Worm (Caenorhabditis elegans) whole organism, L2 larva: ENCODE data around the gene vgln-1.
A peak's percentile ranks its signal among the peaks of the same experiment; 100 is the strongest.

ENCODE experiments used
- C34F6.9 ChIP-seq: fragments of 150-350 bp; optimal IDR thresholded peaks from 2 replicates; lab custom pipeline; 2014; ENCODE audit warnings: missing biosample characterization, missing genetic modification characterization
- F13H6.1 ChIP-seq: sonication (generic microtip); optimal IDR thresholded peaks from 2 replicates; lab custom pipeline; 2016; ENCODE audit warnings: missing genetic modification characterization, missing compliant biosample characterization
- R02D3.7 ChIP-seq: fragments of 150-350 bp; optimal IDR thresholded peaks from 2 replicates; lab custom pipeline; 2014; ENCODE audit warnings: missing biosample characterization, missing genetic modification characterization
- Y55F3AM.14 ChIP-seq: fragments of 200-800 bp; sonication (Bioruptor generic); optimal IDR thresholded peaks from 2 replicates; lab custom pipeline; 2018; ENCODE audit warnings: mild to moderate bottlenecking, missing genetic modification characterization, missing compliant biosample characterization
- ZK546.5 ChIP-seq: sonication (generic microtip); optimal IDR thresholded peaks from 2 replicates; lab custom pipeline; 2017; ENCODE audit warnings: missing biosample characterization, missing genetic modification characterization
- alr-1 ChIP-seq: fragments of 150-350 bp; optimal IDR thresholded peaks from 2 replicates; lab custom pipeline; 2014; ENCODE audit warnings: missing biosample characterization, missing genetic modification characterization
- aly-2 ChIP-seq: fragments of 150-350 bp; optimal IDR thresholded peaks from 2 replicates; lab custom pipeline; 2014; ENCODE audit warnings: missing biosample characterization, missing genetic modification characterization
- ama-1 ChIP-seq: fragments of 150-350 bp; optimal IDR thresholded peaks from 2 replicates; lab custom pipeline; 2018; ENCODE audit warnings: inconsistent platforms
- blmp-1 ChIP-seq: sonication (generic microtip); optimal IDR thresholded peaks from 2 replicates; lab custom pipeline; 2017; ENCODE audit warnings: missing genetic modification characterization, mild to moderate bottlenecking, missing compliant biosample characterization, antibody characterized with exemption, moderate library complexity; ENCODE audit not compliant: insufficient read depth
- ceh-16 ChIP-seq: fragments of 150-350 bp; optimal IDR thresholded peaks from 2 replicates; lab custom pipeline; 2014; ENCODE audit warnings: missing biosample characterization, missing genetic modification characterization
- ceh-82 ChIP-seq: fragments of 150-350 bp; optimal IDR thresholded peaks from 2 replicates; lab custom pipeline; 2014; ENCODE audit warnings: missing biosample characterization, missing genetic modification characterization
- crh-2 ChIP-seq: sonication (generic microtip); optimal IDR thresholded peaks from 2 replicates; lab custom pipeline; 2017; ENCODE audit warnings: missing biosample characterization, missing genetic modification characterization
- dmd-4 ChIP-seq: sonication (generic microtip); optimal IDR thresholded peaks from 2 replicates; lab custom pipeline; 2017; ENCODE audit warnings: missing biosample characterization, missing genetic modification characterization
- egl-27 ChIP-seq: sonication (generic microtip); optimal IDR thresholded peaks from 3 replicates; lab custom pipeline; 2017; ENCODE audit warnings: missing biosample characterization, missing genetic modification reagents, missing genetic modification characterization
- elt-1 ChIP-seq: fragments of 150-350 bp; optimal IDR thresholded peaks from 2 replicates; lab custom pipeline; 2014; ENCODE audit warnings: missing biosample characterization, missing genetic modification characterization
- elt-3 ChIP-seq: sonication (generic microtip); optimal IDR thresholded peaks from 2 replicates; lab custom pipeline; 2017; ENCODE audit warnings: missing biosample characterization, missing genetic modification characterization
- fos-1 ChIP-seq: fragments of 150-350 bp; optimal IDR thresholded peaks from 2 replicates; lab custom pipeline; 2014; ENCODE audit warnings: missing biosample characterization, missing genetic modification characterization
- gmeb-1 ChIP-seq: fragments of 150-350 bp; optimal IDR thresholded peaks from 2 replicates; lab custom pipeline; 2014; ENCODE audit warnings: missing biosample characterization, missing genetic modification characterization
- lin-11 ChIP-seq: fragments of 150-350 bp; sonication (generic microtip); optimal IDR thresholded peaks from 2 replicates; lab custom pipeline; 2014; ENCODE audit warnings: missing biosample characterization, missing genetic modification characterization, inconsistent platforms, mixed read lengths
- lin-13 ChIP-seq: fragments of 150-350 bp; optimal IDR thresholded peaks from 2 replicates; lab custom pipeline; 2014; ENCODE audit warnings: missing biosample characterization, missing genetic modification reagents, missing genetic modification characterization
- lin-39 ChIP-seq: fragments of 150-350 bp; optimal IDR thresholded peaks from 2 replicates; lab custom pipeline; 2014; ENCODE audit warnings: missing biosample characterization, missing genetic modification reagents, missing genetic modification characterization
- lsy-2 ChIP-seq, 2 experiments: fragments of 150-350 bp in 1 of 2; sonication (generic microtip) in 1 of 2; optimal IDR thresholded peaks; 2 replicates each; lab custom pipeline; 2014 to 2017; ENCODE audit warnings: missing biosample characterization in 2 of 2, missing genetic modification characterization in 2 of 2
- mab-5 ChIP-seq: fragments of 150-350 bp; optimal IDR thresholded peaks from 2 replicates; lab custom pipeline; 2014; ENCODE audit warnings: missing biosample characterization, missing genetic modification characterization
- mbf-1 ChIP-seq: sonication (generic microtip); optimal IDR thresholded peaks from 2 replicates; lab custom pipeline; 2017; ENCODE audit warnings: missing biosample characterization, missing genetic modification characterization
- mdl-1 ChIP-seq, 2 experiments: fragments of 150-350 bp in 1 of 2; sonication (generic microtip) in 1 of 2; optimal IDR thresholded peaks; 2 replicates each; lab custom pipeline; 2017; ENCODE audit warnings: missing biosample characterization in 2 of 2, missing genetic modification characterization in 2 of 2
- nhr-10 ChIP-seq: sonication (generic microtip); optimal IDR thresholded peaks from 2 replicates; lab custom pipeline; 2017; ENCODE audit warnings: missing biosample characterization, missing genetic modification characterization
- nhr-11 ChIP-seq: fragments of 150-350 bp; optimal IDR thresholded peaks from 2 replicates; lab custom pipeline; 2014; ENCODE audit warnings: missing biosample characterization, missing genetic modification characterization
- nhr-12 ChIP-seq: fragments of 150-350 bp; optimal IDR thresholded peaks from 2 replicates; lab custom pipeline; 2014; ENCODE audit warnings: missing biosample characterization, missing genetic modification characterization
- nhr-129 ChIP-seq: fragments of 150-350 bp; optimal IDR thresholded peaks from 2 replicates; lab custom pipeline; 2014; ENCODE audit warnings: missing biosample characterization, missing genetic modification characterization
- nhr-21 ChIP-seq: fragments of 150-350 bp; optimal IDR thresholded peaks from 2 replicates; lab custom pipeline; 2014; ENCODE audit warnings: missing biosample characterization, missing genetic modification characterization
- nhr-23 ChIP-seq: fragments of 150-350 bp; optimal IDR thresholded peaks from 2 replicates; lab custom pipeline; 2014; ENCODE audit warnings: missing biosample characterization, missing genetic modification reagents, missing genetic modification characterization
- nhr-237 ChIP-seq: fragments of 150-350 bp; optimal IDR thresholded peaks from 2 replicates; lab custom pipeline; 2014; ENCODE audit warnings: missing biosample characterization, missing genetic modification characterization
- nhr-25 ChIP-seq: fragments of 150-350 bp; sonication (generic microtip); optimal IDR thresholded peaks from 3 replicates; lab custom pipeline; 2014; ENCODE audit warnings: missing biosample characterization, missing genetic modification characterization
- nhr-6 ChIP-seq: fragments of 150-350 bp; optimal IDR thresholded peaks from 2 replicates; lab custom pipeline; 2014; ENCODE audit warnings: missing biosample characterization, missing genetic modification characterization
- nhr-77 ChIP-seq: fragments of 150-350 bp; optimal IDR thresholded peaks from 2 replicates; lab custom pipeline; 2014; ENCODE audit warnings: missing biosample characterization, missing genetic modification characterization
- peb-1 ChIP-seq: fragments of 150-350 bp; optimal IDR thresholded peaks from 2 replicates; lab custom pipeline; 2014; ENCODE audit warnings: missing biosample characterization, missing genetic modification characterization
- sem-4 ChIP-seq: fragments of 150-350 bp; optimal IDR thresholded peaks from 2 replicates; lab custom pipeline; 2014; ENCODE audit warnings: missing biosample characterization, missing genetic modification reagents, missing genetic modification characterization
- skn-1 ChIP-seq: sonication (generic microtip); optimal IDR thresholded peaks from 2 replicates; lab custom pipeline; 2017; ENCODE audit warnings: missing biosample characterization, missing genetic modification characterization
- sma-3 ChIP-seq: sonication (generic microtip); optimal IDR thresholded peaks from 2 replicates; lab custom pipeline; 2016; ENCODE audit warnings: missing genetic modification reagents, missing genetic modification characterization, missing compliant biosample characterization
- sma-9 ChIP-seq, 2 experiments: fragments of 150-350 bp in 1 of 2; sonication (generic microtip) in 1 of 2; optimal IDR thresholded peaks; 2 replicates each; lab custom pipeline; 2014 to 2016; ENCODE audit warnings: missing genetic modification characterization in 2 of 2, mild to moderate bottlenecking in 1 of 2, missing biosample characterization in 1 of 2, missing compliant biosample characterization in 1 of 2, missing genetic modification reagents in 1 of 2, moderate library complexity in 1 of 2
- snpc-4 ChIP-seq: fragments of 150-350 bp; optimal IDR thresholded peaks from 2 replicates; lab custom pipeline; 2014; ENCODE audit warnings: missing biosample characterization, missing genetic modification characterization
- unc-39 ChIP-seq: fragments of 150-350 bp; optimal IDR thresholded peaks from 2 replicates; lab custom pipeline; 2014; ENCODE audit warnings: missing biosample characterization, missing genetic modification characterization
- unc-55 ChIP-seq: fragments of 150-350 bp; sonication (generic microtip); optimal IDR thresholded peaks from 3 replicates; lab custom pipeline; 2014; ENCODE audit warnings: missing biosample characterization, missing genetic modification reagents, missing genetic modification characterization
- unc-62 ChIP-seq: fragments of 150-350 bp; optimal IDR thresholded peaks from 2 replicates; lab custom pipeline; 2014; ENCODE audit warnings: missing biosample characterization, missing genetic modification reagents, missing genetic modification characterization
- zag-1 ChIP-seq: fragments of 150-350 bp; optimal IDR thresholded peaks from 2 replicates; lab custom pipeline; 2014; ENCODE audit warnings: missing biosample characterization, missing genetic modification characterization
- ztf-1 ChIP-seq: fragments of 200-800 bp; sonication (Bioruptor generic); conservative IDR thresholded peaks from 2 replicates; pipeline ENCODE4 v1.3.6; 2022; ENCODE audit warnings: missing genetic modification characterization, missing compliant biosample characterization
- ztf-11 ChIP-seq: sonication (generic microtip); optimal IDR thresholded peaks from 2 replicates; lab custom pipeline; 2017; ENCODE audit warnings: missing biosample characterization, missing genetic modification characterization
- ztf-4 ChIP-seq: fragments of 150-350 bp; optimal IDR thresholded peaks from 2 replicates; lab custom pipeline; 2014; ENCODE audit warnings: missing biosample characterization, missing genetic modification characterization

The vgln-1 gene

ce11 chrII:9895173-9895572 is 4.3 kb upstream of the vgln-1 start:
- TF ChIP-seq ztf-4 (no peak), unc-62 (GFP tag; lab: Kevin White, UChicago) (no peak), blmp-1 (tag; lab: Kevin White, UChicago) (no peak), nhr-10 (tag; lab: Kevin White, UChicago) (no peak), ceh-16 (no peak), crh-2 (tag; lab: Kevin White, UChicago) (no peak), nhr-6 (tag; lab: Kevin White, UChicago) (no peak), F13H6.1 (tag; lab: Kevin White, UChicago) (no peak)
- TF ChIP-seq, all 48 proteins: peak for 0

- TF ChIP-seq unc-39 (tag; lab: Kevin White, UChicago) (no peak), ama-1 (lab: Kevin White, UChicago) (no peak), elt-1 (tag; lab: Kevin White, UChicago) (no peak), lin-39 (tag; lab: Kevin White, UChicago) (no peak), ceh-16 (no peak)
Observed at ce11 chrII:9894435-9894834, 3.6 kb upstream of the vgln-1 start, which contains the start of gene F26C11.1. Gene F26C11.1 (plus strand): TSS chrII:9894735.

- no peak for TF ChIP-seq unc-39 (tag; lab: Kevin White, UChicago)
- no peak for TF ChIP-seq ama-1 (lab: Kevin White, UChicago)
- no peak for TF ChIP-seq ceh-16
- peak; percentile 53 for TF ChIP-seq sma-3 (GFP tag; lab: Kevin White, UChicago)
- TF ChIP-seq F13H6.1 (tag; lab: Kevin White, UChicago) = peak; percentile 0
- TF ChIP-seq unc-55 = peak; percentile 74
- TF ChIP-seq mdl-1 (tag; optimal IDR thresholded peaks at IDR 0.05; lab: Kevin White, UChicago) = no peak
- TF ChIP-seq ZK546.5 (tag; lab: Kevin White, UChicago) = no peak
- TF ChIP-seq egl-27 (tag; lab: Kevin White, UChicago) = no peak
- peak; percentile 48 for TF ChIP-seq crh-2 (tag; lab: Kevin White, UChicago)
- TF ChIP-seq sem-4 (tag; lab: Kevin White, UChicago) = peak; percentile 53
- no peak for TF ChIP-seq lin-11 (tag; lab: Kevin White, UChicago)
- TF ChIP-seq nhr-77 (tag; lab: Kevin White, UChicago) = no peak
- TF ChIP-seq dmd-4 = no peak
- peak; percentile 15 for TF ChIP-seq lin-13 (GFP tag; lab: Kevin White, UChicago)
- no peak for TF ChIP-seq nhr-10 (tag; lab: Kevin White, UChicago)
- no peak for TF ChIP-seq zag-1 (tag; lab: Kevin White, UChicago)
- no peak for TF ChIP-seq ztf-4
- no peak for TF ChIP-seq ztf-11 (tag; lab: Kevin White, UChicago)
- TF ChIP-seq fos-1 (tag; lab: Kevin White, UChicago) = peak; percentile 6
- TF ChIP-seq nhr-6 (tag; lab: Kevin White, UChicago) = no peak
- TF ChIP-seq peb-1 = no peak
- no peak for TF ChIP-seq nhr-11 (tag; lab: Kevin White, UChicago)
- TF ChIP-seq nhr-21 (tag; lab: Kevin White, UChicago) = no peak
- no peak for TF ChIP-seq ceh-82
- TF ChIP-seq gmeb-1 (tag; lab: Kevin White, UChicago) = peak; percentile 53
- no peak for TF ChIP-seq ztf-1 (GFP tag; lab: Robert Waterston, UW)
- TF ChIP-seq mbf-1 (tag; lab: Kevin White, UChicago) = no peak
- TF ChIP-seq lin-39 (tag; lab: Kevin White, UChicago) = no peak
- no peak for TF ChIP-seq alr-1 (tag; lab: Kevin White, UChicago)
- TF ChIP-seq nhr-237 = no peak
- TF ChIP-seq blmp-1 (tag; lab: Kevin White, UChicago) = peak; percentile 32
- TF ChIP-seq nhr-12 (tag; lab: Kevin White, UChicago) = no peak
- TF ChIP-seq R02D3.7 (tag; lab: Kevin White, UChicago) = no peak
- TF ChIP-seq C34F6.9 = peak; percentile 58
- TF ChIP-seq snpc-4 = no peak
- no peak for TF ChIP-seq elt-1 (tag; lab: Kevin White, UChicago)
- TF ChIP-seq skn-1 (tag; lab: Kevin White, UChicago) = no peak
- no peak for TF ChIP-seq nhr-23 (tag; lab: Kevin White, UChicago)
- TF ChIP-seq nhr-25 (tag; lab: Kevin White, UChicago) = no peak
- TF ChIP-seq mab-5 = no peak
- TF ChIP-seq unc-62 (GFP tag; lab: Kevin White, UChicago) = no peak
- no peak for TF ChIP-seq aly-2
- peak; percentile 34 for TF ChIP-seq sma-9 (GFP tag; optimal IDR thresholded peaks at IDR 0.05; lab: Kevin White, UChicago)
- TF ChIP-seq sma-9 (tag; optimal IDR thresholded peaks at IDR 0.05; lab: Kevin White, UChicago) = no peak
- no peak for TF ChIP-seq elt-3 (tag; lab: Kevin White, UChicago)
- TF ChIP-seq Y55F3AM.14 = no peak
- peak; percentile 48 for TF ChIP-seq nhr-129
- peak; percentile 90 to 98 for TF ChIP-seq lsy-2 (tag; optimal IDR thresholded peaks at IDR 0.05; lab: Kevin White, UChicago)
Observed at ce11 chrII:9892409-9892808, 1.5 kb upstream of the vgln-1 start, which contains the start of gene C08H9.16. Gene C08H9.16 (plus strand): TSS chrII:9892778.
